Fruit fly (Drosophila melanogaster) whole organism, embryonic: ENCODE data around the gene CG10064.

Experiments used
- CG1024 ChIP-seq: fragments of 200-800 bp; sonication (Bioruptor generic); IDR thresholded peaks from 2 replicates; pipeline ENCODE4 v1.3.6; 2022; ENCODE audit warnings: missing biosample characterization, missing genetic modification characterization
- CG10321 ChIP-seq: fragments of 200-800 bp; sonication (Bioruptor generic); IDR thresholded peaks from 2 replicates; pipeline ENCODE4 v1.3.6; 2022; ENCODE audit warnings: missing biosample characterization, missing genetic modification characterization
- CG11560 ChIP-seq: fragments of 200-800 bp; sonication (Bioruptor generic); IDR thresholded peaks from 3 replicates; pipeline ENCODE4 v1.3.6; 2022; ENCODE audit warnings: missing biosample characterization, missing genetic modification characterization
- CG12155 ChIP-seq: fragments of 200-800 bp; sonication (Bioruptor generic); optimal IDR thresholded peaks from 3 replicates; lab custom pipeline; 2016; ENCODE audit warnings: missing biosample characterization, missing genetic modification characterization
- CG12219 ChIP-seq: fragments of 200-800 bp; sonication (Bioruptor generic); optimal IDR thresholded peaks from 3 replicates; lab custom pipeline; 2018; ENCODE audit warnings: missing biosample characterization, mild to moderate bottlenecking, missing genetic modification characterization
- CG13296 ChIP-seq: fragments of 200-800 bp; sonication (Bioruptor generic); optimal IDR thresholded peaks from 3 replicates; lab custom pipeline; 2018; ENCODE audit warnings: missing biosample characterization, mild to moderate bottlenecking, missing genetic modification characterization
- CG17359 ChIP-seq: fragments of 200-800 bp; sonication (Bioruptor generic); optimal IDR thresholded peaks from 3 replicates; lab custom pipeline; 2018; ENCODE audit warnings: missing biosample characterization, mild to moderate bottlenecking, missing genetic modification characterization, moderate library complexity
- CG2120 ChIP-seq: fragments of 200-800 bp; sonication (Bioruptor generic); optimal IDR thresholded peaks from 3 replicates; lab custom pipeline; 2016; ENCODE audit warnings: missing biosample characterization, missing genetic modification characterization
- CG30020 ChIP-seq: fragments of 200-800 bp; optimal IDR thresholded peaks from 2 replicates; lab custom pipeline; 2019; ENCODE audit warnings: missing biosample characterization, mild to moderate bottlenecking, missing genetic modification characterization, moderate library complexity
- CG43689 ChIP-seq: fragments of 200-800 bp; sonication (Bioruptor generic); IDR thresholded peaks from 2 replicates; pipeline ENCODE4 v1.3.6; 2022; ENCODE audit warnings: missing biosample characterization, missing genetic modification characterization
- CG4404 ChIP-seq: fragments of 200-800 bp; sonication (Bioruptor generic); IDR thresholded peaks from 2 replicates; pipeline ENCODE4 v1.3.6; 2022; ENCODE audit warnings: missing biosample characterization, missing genetic modification characterization
- CG7928 ChIP-seq: fragments of 200-800 bp; sonication (Bioruptor generic); optimal IDR thresholded peaks from 2 replicates; lab custom pipeline; 2017; ENCODE audit warnings: missing biosample characterization, mild to moderate bottlenecking, missing genetic modification characterization
- CG9609 ChIP-seq: fragments of 200-800 bp; sonication (Bioruptor generic); optimal IDR thresholded peaks from 3 replicates; lab custom pipeline; 2016; ENCODE audit warnings: missing biosample characterization, missing genetic modification characterization
- CG9932 ChIP-seq: fragments of 200-800 bp; sonication (Bioruptor generic); IDR thresholded peaks from 2 replicates; pipeline ENCODE4 v1.3.6; 2022; ENCODE audit warnings: missing biosample characterization, missing genetic modification characterization
- CHES-1-like ChIP-seq: fragments of 200-800 bp; sonication (Bioruptor generic); optimal IDR thresholded peaks from 2 replicates; lab custom pipeline; 2016; ENCODE audit warnings: missing biosample characterization, missing genetic modification characterization
- Dbx ChIP-seq: fragments of 200-800 bp; sonication (Bioruptor generic); IDR thresholded peaks from 3 replicates; pipeline ENCODE4 v1.3.6; 2022; ENCODE audit warnings: missing biosample characterization, missing genetic modification characterization
- Deaf1 ChIP-seq: fragments of 200-800 bp; optimal IDR thresholded peaks from 3 replicates; lab custom pipeline; 2019; ENCODE audit warnings: missing biosample characterization, mild to moderate bottlenecking, missing genetic modification characterization, moderate library complexity
- Dek ChIP-seq: fragments of 200-800 bp; sonication (Bioruptor generic); optimal IDR thresholded peaks from 3 replicates; lab custom pipeline; 2019; ENCODE audit warnings: missing biosample characterization, mild to moderate bottlenecking, missing genetic modification characterization, moderate library complexity
- Dp ChIP-seq: fragments of 200-800 bp; sonication (Bioruptor generic); optimal IDR thresholded peaks from 2 replicates; lab custom pipeline; 2018; ENCODE audit warnings: missing biosample characterization, mild to moderate bottlenecking, missing genetic modification characterization, moderate library complexity
- Dref ChIP-seq: fragments of 200-800 bp; sonication (Bioruptor generic); IDR thresholded peaks from 2 replicates; pipeline ENCODE4 v1.3.6; 2022; ENCODE audit warnings: missing biosample characterization, missing genetic modification characterization
- E2f2 ChIP-seq: fragments of 200-800 bp; sonication (Bioruptor generic); IDR thresholded peaks from 2 replicates; pipeline ENCODE4 v1.3.6; 2022; ENCODE audit warnings: missing biosample characterization, missing genetic modification characterization
- Hmx ChIP-seq: fragments of 200-800 bp; sonication (Bioruptor generic); optimal IDR thresholded peaks from 2 replicates; lab custom pipeline; 2016; ENCODE audit warnings: missing biosample characterization, missing genetic modification characterization
- Hr3 ChIP-seq: fragments of 200-800 bp; sonication (Bioruptor generic); optimal IDR thresholded peaks from 3 replicates; lab custom pipeline; 2016; ENCODE audit warnings: missing biosample characterization, missing genetic modification characterization
- Med ChIP-seq: fragments of 200-800 bp; sonication (Bioruptor generic); peaks from one replicate; lab custom pipeline; 2016; ENCODE audit warnings: missing biosample characterization, missing genetic modification characterization, mild to moderate bottlenecking, inconsistent platforms, moderate library complexity
- Meics ChIP-seq: fragments of 200-800 bp; sonication (Bioruptor generic); optimal IDR thresholded peaks from 2 replicates; lab custom pipeline; 2017; ENCODE audit warnings: missing biosample characterization, mild to moderate bottlenecking, missing genetic modification characterization
- NK7.1 ChIP-seq: fragments of 200-800 bp; sonication (Bioruptor generic); optimal IDR thresholded peaks from 3 replicates; lab custom pipeline; 2016; ENCODE audit warnings: missing biosample characterization, missing genetic modification characterization
- Nf-YB ChIP-seq: fragments of 200-800 bp; sonication (Bioruptor generic); optimal IDR thresholded peaks from 3 replicates; lab custom pipeline; 2019; ENCODE audit warnings: missing biosample characterization, mild to moderate bottlenecking, missing genetic modification characterization, moderate library complexity
- Nf-YC ChIP-seq: fragments of 200-800 bp; optimal IDR thresholded peaks from 3 replicates; lab custom pipeline; 2019; ENCODE audit warnings: missing biosample characterization, mild to moderate bottlenecking, missing genetic modification characterization, moderate library complexity
- Side ChIP-seq: fragments of 200-800 bp; sonication (Bioruptor generic); optimal IDR thresholded peaks from 2 replicates; lab custom pipeline; 2016; ENCODE audit warnings: missing biosample characterization, missing genetic modification characterization
- Spps ChIP-seq: fragments of 200-800 bp; sonication (Bioruptor generic); optimal IDR thresholded peaks from 2 replicates; lab custom pipeline; 2018; ENCODE audit warnings: missing biosample characterization, mild to moderate bottlenecking, missing genetic modification characterization
- al ChIP-seq: fragments of 200-800 bp; sonication (Bioruptor generic); IDR thresholded peaks from 2 replicates; pipeline ENCODE4 v1.3.6; 2022; ENCODE audit warnings: missing biosample characterization, missing genetic modification characterization
- bcd ChIP-seq: fragments of 200-800 bp; sonication (Bioruptor generic); optimal IDR thresholded peaks from 2 replicates; lab custom pipeline; 2017; ENCODE audit warnings: missing biosample characterization, mild to moderate bottlenecking, missing genetic modification characterization
- ci ChIP-seq: fragments of 200-800 bp; sonication (Bioruptor generic); IDR thresholded peaks from 3 replicates; pipeline ENCODE4 v1.3.6; 2022; ENCODE audit warnings: missing biosample characterization, missing genetic modification characterization
- crol ChIP-seq: fragments of 200-800 bp; sonication (Bioruptor generic); IDR thresholded peaks from 2 replicates; pipeline ENCODE4 v1.3.6; 2022; ENCODE audit warnings: missing biosample characterization, missing genetic modification characterization
- dmrt11E ChIP-seq: fragments of 200-800 bp; sonication (Bioruptor generic); optimal IDR thresholded peaks from 3 replicates; lab custom pipeline; 2018; ENCODE audit warnings: missing biosample characterization, mild to moderate bottlenecking, missing genetic modification characterization, moderate library complexity
- emc ChIP-seq: fragments of 200-800 bp; sonication (Bioruptor generic); optimal IDR thresholded peaks from 2 replicates; lab custom pipeline; 2016; ENCODE audit warnings: missing biosample characterization, missing genetic modification characterization
- en ChIP-seq: fragments of 200-800 bp; sonication (Bioruptor generic); optimal IDR thresholded peaks from 2 replicates; lab custom pipeline; 2016; ENCODE audit warnings: missing biosample characterization, missing genetic modification characterization
- gsb-n ChIP-seq: fragments of 200-800 bp; sonication (Bioruptor generic); optimal IDR thresholded peaks from 3 replicates; lab custom pipeline; 2018; ENCODE audit warnings: missing biosample characterization, mild to moderate bottlenecking, missing genetic modification characterization
- h ChIP-seq: fragments of >200 bp; optimal IDR thresholded peaks from 2 replicates; lab custom pipeline; 2017
- ham ChIP-seq: fragments of 200-800 bp; sonication (Bioruptor generic); IDR thresholded peaks from 2 replicates; pipeline ENCODE4 v1.3.6; 2022; ENCODE audit warnings: missing biosample characterization, missing genetic modification characterization
- insv ChIP-seq, 2 experiments: fragments of 200-800 bp; sonication (Bioruptor generic); optimal IDR thresholded peaks; 3 replicates each; lab custom pipeline; 2016 to 2018; ENCODE audit warnings: missing biosample characterization in 2 of 2, missing genetic modification characterization in 2 of 2
- jumu ChIP-seq: fragments of 200-800 bp; sonication (Bioruptor generic); optimal IDR thresholded peaks from 3 replicates; lab custom pipeline; 2016; ENCODE audit warnings: missing biosample characterization, missing genetic modification characterization
- kay ChIP-seq: fragments of 200-800 bp; sonication (Bioruptor generic); optimal IDR thresholded peaks from 2 replicates; lab custom pipeline; 2016; ENCODE audit warnings: missing biosample characterization, missing genetic modification characterization
- ken ChIP-seq: fragments of 200-800 bp; sonication (Bioruptor generic); IDR thresholded peaks from 3 replicates; pipeline ENCODE4 v1.3.6; 2022; ENCODE audit warnings: missing biosample characterization, missing genetic modification characterization
- nerfin-2 ChIP-seq: fragments of 200-800 bp; sonication (Bioruptor generic); IDR thresholded peaks from 2 replicates; pipeline ENCODE4 v1.3.6; 2022; ENCODE audit warnings: missing biosample characterization, missing genetic modification characterization; ENCODE audit not compliant: partially characterized antibody
- nom ChIP-seq: fragments of 200-800 bp; sonication (Bioruptor generic); optimal IDR thresholded peaks from 2 replicates; lab custom pipeline; 2017; ENCODE audit warnings: missing biosample characterization, missing genetic modification characterization, mild to moderate bottlenecking, moderate library complexity, missing genetic modification reagents
- pum ChIP-seq: fragments of 200-800 bp; sonication (Bioruptor generic); optimal IDR thresholded peaks from 2 replicates; lab custom pipeline; 2016; ENCODE audit warnings: missing biosample characterization, missing genetic modification characterization
- repo ChIP-seq: fragments of 200-800 bp; sonication (Bioruptor generic); optimal IDR thresholded peaks from 2 replicates; lab custom pipeline; 2016; ENCODE audit warnings: missing biosample characterization, missing genetic modification characterization
- rib ChIP-seq: fragments of 200-800 bp; sonication (Bioruptor generic); IDR thresholded peaks from 2 replicates; pipeline ENCODE4 v1.3.6; 2022; ENCODE audit warnings: missing biosample characterization, missing genetic modification characterization
- stwl ChIP-seq: fragments of 200-800 bp; sonication (Bioruptor generic); optimal IDR thresholded peaks from 3 replicates; lab custom pipeline; 2018; ENCODE audit warnings: missing biosample characterization, mild to moderate bottlenecking, missing genetic modification characterization, moderate library complexity

CG10064 gene

dm6 chr3L:6979387-6980249 is 11.9 kb upstream of the CG10064 start, which contains the start of gene Galphai (continued):
- TF ChIP-seq CG30020 (tag; lab: Kevin White, UChicago), result peak; percentile 24
- TF ChIP-seq ci (GFP tag; lab: Robert Waterston, UW), result peak; percentile 77; the same call in 2 of the 3 replicates
- peak; percentile 57; the same call in 1 of the 3 replicates for TF ChIP-seq Dbx (GFP tag; lab: Robert Waterston, UW)
- TF ChIP-seq CG4404 (GFP tag; lab: Robert Waterston, UW), result no peak
- peak; percentile 48 for TF ChIP-seq CG7928 (GFP tag; lab: Kevin White, UChicago)
- TF ChIP-seq CG17359 (tag; lab: Kevin White, UChicago), result no peak
- TF ChIP-seq nerfin-2 (GFP tag; lab: Robert Waterston, UW), result no peak
- peak in 1 of 2 experiments; percentile 59 for TF ChIP-seq insv (GFP tag; optimal IDR thresholded peaks at IDR 0.05; lab: Kevin White, UChicago)
- TF ChIP-seq CG10321 (GFP tag; lab: Robert Waterston, UW), result peak; percentile 49; the same call in 1 of the 2 replicates
- peak; percentile 77 for TF ChIP-seq nom (GFP tag; lab: Kevin White, UChicago)
- TF ChIP-seq CG11560 (tag; lab: Robert Waterston, UW), result peak; percentile 62; the same call in 2 of the 3 replicates
- peak; percentile 7 for TF ChIP-seq CG13296
- TF ChIP-seq E2f2 (GFP tag; lab: Robert Waterston, UW), result peak; percentile 99
- no peak for TF ChIP-seq en (GFP tag; lab: Kevin White, UChicago)
- no peak for TF ChIP-seq CG43689
- peak; percentile 66 for TF ChIP-seq CG9932
- TF ChIP-seq ken (GFP tag; lab: Robert Waterston, UW), result peak; percentile 59; the same call in 1 of the 3 replicates
- TF ChIP-seq NK7.1 (GFP tag; lab: Kevin White, UChicago), result peak; percentile 14
- no peak for TF ChIP-seq emc (GFP tag; lab: Kevin White, UChicago)
- peak; percentile 37 for TF ChIP-seq pum (GFP tag; lab: Kevin White, UChicago)
- TF ChIP-seq Spps (tag; lab: Kevin White, UChicago), result peak; percentile 15
- peak; percentile 6 for TF ChIP-seq Dek
- no peak for TF ChIP-seq Hr3 (GFP tag; lab: Kevin White, UChicago)
- TF ChIP-seq kay (GFP tag; lab: Kevin White, UChicago), result peak; percentile 100
- peak; percentile 49 for TF ChIP-seq rib
- TF ChIP-seq al, result 0 out of 2 replicates have a peak, but pooled peaks have one; percentile 4
- TF ChIP-seq Side (GFP tag; lab: Kevin White, UChicago), result peak; percentile 53
- peak; percentile 53 for TF ChIP-seq Dref (GFP tag; lab: Robert Waterston, UW)
- TF ChIP-seq h (lab: Kevin White, UChicago), result no peak
- TF ChIP-seq CG2120 (GFP tag; lab: Kevin White, UChicago), result peak; percentile 46
- no peak for TF ChIP-seq Hmx (GFP tag; lab: Kevin White, UChicago)
- TF ChIP-seq CG1024 (GFP tag; lab: Robert Waterston, UW), result no peak
- no peak for TF ChIP-seq ham (GFP tag; lab: Robert Waterston, UW)
- TF ChIP-seq dmrt11E, result peak; percentile 1
- peak; percentile 1 for TF ChIP-seq bcd (GFP tag; lab: Kevin White, UChicago)
- peak; percentile 95 for TF ChIP-seq Med
- peak; percentile 86 for TF ChIP-seq stwl
- TF ChIP-seq CG12219 (GFP tag; lab: Kevin White, UChicago), result no peak
- TF ChIP-seq Meics (GFP tag; lab: Kevin White, UChicago), result no peak
- TF ChIP-seq CHES-1-like (GFP tag; lab: Kevin White, UChicago), result peak; percentile 55
- TF ChIP-seq jumu (GFP tag; lab: Kevin White, UChicago), result peak; percentile 75
- peak; percentile 46 for TF ChIP-seq repo (GFP tag; lab: Kevin White, UChicago)
- TF ChIP-seq Dp, result peak; percentile 99
- peak; percentile 21 for TF ChIP-seq CG9609
- TF ChIP-seq Nf-YB, result peak; percentile 14
- peak; percentile 27 for TF ChIP-seq CG12155 (GFP tag; lab: Kevin White, UChicago)
- peak; percentile 68; the same call in 1 of the 2 replicates for TF ChIP-seq crol
- peak; percentile 69 for TF ChIP-seq Nf-YC (tag; lab: Kevin White, UChicago)
- peak; percentile 66 for TF ChIP-seq gsb-n
- peak; percentile 63 for TF ChIP-seq Deaf1 (tag; lab: Kevin White, UChicago)
